Fruit fly (Drosophila melanogaster) whole organism, wandering third instar larva: ENCODE results near the gene kmr.

ENCODE experiments used
- Abd-B ChIP-seq: fragments of >200 bp; optimal IDR thresholded peaks from 2 replicates; lab custom pipeline; 2017; ENCODE audit warnings: missing biosample characterization, missing genetic modification characterization
- CG32264 ChIP-seq: fragments of 200-800 bp; sonication (Bioruptor generic); optimal IDR thresholded peaks from 2 replicates; lab custom pipeline; 2016; ENCODE audit warnings: missing biosample characterization, missing genetic modification characterization
- CG9705 ChIP-seq: fragments of 200-800 bp; sonication (Bioruptor generic); optimal IDR thresholded peaks from 2 replicates; lab custom pipeline; 2018; ENCODE audit warnings: missing biosample characterization, mild to moderate bottlenecking, missing genetic modification characterization
- CrebA ChIP-seq: fragments of 200-800 bp; sonication (Bioruptor generic); optimal IDR thresholded peaks from 2 replicates; lab custom pipeline; 2016; ENCODE audit warnings: missing biosample characterization, mild to moderate bottlenecking, missing genetic modification characterization, borderline replicate concordance
- Dfd ChIP-seq: fragments of >200 bp; optimal IDR thresholded peaks from 2 replicates; lab custom pipeline; 2017; ENCODE audit warnings: missing biosample characterization, missing genetic modification characterization
- Dif ChIP-seq: fragments of 200-275, 200-300 bp; sonication (Bioruptor generic); optimal IDR thresholded peaks from 2 replicates; lab custom pipeline; 2018; ENCODE audit warnings: missing biosample characterization, missing genetic modification characterization; ENCODE audit not compliant: partially characterized antibody
- GATAd ChIP-seq: sonication (Bioruptor generic); optimal IDR thresholded peaks from 2 replicates; lab custom pipeline; 2016; ENCODE audit warnings: missing biosample characterization, missing genetic modification characterization
- HLH106 ChIP-seq: fragments of 200-800 bp; optimal IDR thresholded peaks from 3 replicates; lab custom pipeline; 2019; ENCODE audit warnings: missing biosample characterization, mild to moderate bottlenecking, missing genetic modification characterization, moderate library complexity
- Hnf4 ChIP-seq: fragments of 200-800 bp; sonication (Bioruptor generic); optimal IDR thresholded peaks from 2 replicates; lab custom pipeline; 2016; ENCODE audit warnings: missing biosample characterization, mild to moderate bottlenecking, missing genetic modification characterization
- Hr78 ChIP-seq: fragments of >200 bp; optimal IDR thresholded peaks from 2 replicates; lab custom pipeline; 2017; ENCODE audit warnings: missing biosample characterization, missing genetic modification characterization
- Hr83 ChIP-seq: fragments of 200-300 bp; sonication (Bioruptor generic); optimal IDR thresholded peaks from 2 replicates; lab custom pipeline; 2016; ENCODE audit warnings: missing biosample characterization, mild to moderate bottlenecking, missing genetic modification characterization, moderate library complexity; ENCODE audit not compliant: poor library complexity, severe bottlenecking
- Jra ChIP-seq: sonication (Bioruptor generic); optimal IDR thresholded peaks from 2 replicates; lab custom pipeline; 2016; ENCODE audit warnings: missing biosample characterization, missing genetic modification characterization
- Mio ChIP-seq: sonication (Bioruptor generic); optimal IDR thresholded peaks from 2 replicates; lab custom pipeline; 2016; ENCODE audit warnings: missing biosample characterization, missing genetic modification characterization
- Myc ChIP-seq: fragments of >200 bp; optimal IDR thresholded peaks from 2 replicates; lab custom pipeline; 2017
- N ChIP-seq: fragments of >200 bp; optimal IDR thresholded peaks from 2 replicates; lab custom pipeline; 2018; ENCODE audit warnings: missing biosample characterization, missing external identifiers, missing genetic modification characterization
- OdsH ChIP-seq: fragments of 200-800 bp; sonication (Bioruptor generic); optimal IDR thresholded peaks from 2 replicates; lab custom pipeline; 2016; ENCODE audit warnings: missing biosample characterization, mild to moderate bottlenecking, missing genetic modification characterization
- Rel ChIP-seq, 2 experiments: fragments of 200-800 bp; sonication (Bioruptor generic) in 1 of 2; optimal IDR thresholded peaks; 2 replicates in 1 of 2; 3 replicates in 1 of 2; lab custom pipeline; 2016 to 2019; ENCODE audit warnings: mild to moderate bottlenecking in 2 of 2, missing biosample characterization in 2 of 2, missing genetic modification characterization in 2 of 2, moderate library complexity in 1 of 2
- Sp1 ChIP-seq: fragments of 200-800 bp; sonication (Bioruptor generic); optimal IDR thresholded peaks from 3 replicates; lab custom pipeline; 2019; ENCODE audit warnings: missing biosample characterization, mild to moderate bottlenecking, missing genetic modification characterization, moderate library complexity
- Vsx2 ChIP-seq: fragments of 200-300, 225-300 bp; sonication (Bioruptor generic); optimal IDR thresholded peaks from 2 replicates; lab custom pipeline; 2018; ENCODE audit warnings: missing biosample characterization, missing genetic modification characterization; ENCODE audit not compliant: partially characterized antibody
- br ChIP-seq: fragments of 200-800 bp; sonication (Bioruptor generic); optimal IDR thresholded peaks from 2 replicates; lab custom pipeline; 2016; ENCODE audit warnings: missing biosample characterization, missing genetic modification characterization
- brk ChIP-seq: fragments of 200-800 bp; sonication (Bioruptor generic); optimal IDR thresholded peaks from 2 replicates; lab custom pipeline; 2016; ENCODE audit warnings: missing biosample characterization, mild to moderate bottlenecking, missing genetic modification characterization
- dl ChIP-seq, 2 experiments: fragments of 175-275, 200-275 bp in 1 of 2; fragments of 200-275 bp in 1 of 2; sonication (Bioruptor generic); optimal IDR thresholded peaks; lab custom pipeline; 2018; ENCODE audit warnings: mild to moderate bottlenecking in 2 of 2, missing biosample characterization in 2 of 2, missing genetic modification characterization in 2 of 2, moderate library complexity in 2 of 2; ENCODE audit not compliant: partially characterized antibody in 2 of 2, insufficient read depth in 1 of 2
- dmrt93B ChIP-seq: fragments of 200-800 bp; sonication (Bioruptor generic); optimal IDR thresholded peaks from 2 replicates; lab custom pipeline; 2018; ENCODE audit warnings: missing biosample characterization, mild to moderate bottlenecking, missing genetic modification characterization
- dsf ChIP-seq: sonication (Bioruptor generic); optimal IDR thresholded peaks from 2 replicates; lab custom pipeline; 2016; ENCODE audit warnings: missing biosample characterization, missing genetic modification characterization, borderline replicate concordance
- ey ChIP-seq: fragments of 200-800 bp; sonication (Bioruptor generic); optimal IDR thresholded peaks from 2 replicates; lab custom pipeline; 2016; ENCODE audit warnings: missing biosample characterization, missing genetic modification characterization
- foxo ChIP-seq, 2 experiments: fragments of 200-800 bp; sonication (Bioruptor generic); optimal IDR thresholded peaks; 2 replicates in 1 of 2; 3 replicates in 1 of 2; lab custom pipeline; 2016 to 2017; ENCODE audit warnings: missing biosample characterization in 2 of 2, missing genetic modification characterization in 2 of 2
- fru ChIP-seq: fragments of 200-800 bp; sonication (Bioruptor generic); optimal IDR thresholded peaks from 3 replicates; lab custom pipeline; 2016; ENCODE audit warnings: missing biosample characterization, mild to moderate bottlenecking, missing genetic modification characterization
- h ChIP-seq: fragments of 200-800 bp; sonication (Bioruptor generic); optimal IDR thresholded peaks from 3 replicates; lab custom pipeline; 2016; ENCODE audit warnings: missing biosample characterization, mild to moderate bottlenecking, missing genetic modification characterization
- jim ChIP-seq: fragments of 175-275, 200-325 bp; sonication (Bioruptor generic); optimal IDR thresholded peaks from 2 replicates; lab custom pipeline; 2016; ENCODE audit warnings: missing biosample characterization, mild to moderate bottlenecking, missing genetic modification characterization
- lola ChIP-seq: fragments of >200 bp; optimal IDR thresholded peaks from 2 replicates; lab custom pipeline; 2017; ENCODE audit warnings: missing biosample characterization, missing genetic modification characterization
- pan ChIP-seq: fragments of >200 bp; optimal IDR thresholded peaks from 2 replicates; lab custom pipeline; 2017
- psq ChIP-seq: fragments of 200-800 bp; sonication (Bioruptor generic); optimal IDR thresholded peaks from 3 replicates; lab custom pipeline; 2017; ENCODE audit warnings: missing biosample characterization, mild to moderate bottlenecking, missing genetic modification characterization, moderate library complexity
- rgr ChIP-seq: fragments of 200-800 bp; sonication (Bioruptor generic); optimal IDR thresholded peaks from 3 replicates; lab custom pipeline; 2016; ENCODE audit warnings: missing biosample characterization, mild to moderate bottlenecking, missing genetic modification characterization
- sage ChIP-seq: fragments of 200-800 bp; sonication (Bioruptor generic); optimal IDR thresholded peaks from 2 replicates; lab custom pipeline; 2016; ENCODE audit warnings: missing biosample characterization, mild to moderate bottlenecking, missing genetic modification characterization
- sv ChIP-seq: fragments of 200-800 bp; sonication (Bioruptor generic); optimal IDR thresholded peaks from 3 replicates; lab custom pipeline; 2016; ENCODE audit warnings: missing biosample characterization, missing genetic modification characterization
- tai ChIP-seq: sonication (Bioruptor generic); optimal IDR thresholded peaks from 2 replicates; lab custom pipeline; 2016; ENCODE audit warnings: missing biosample characterization, missing genetic modification characterization
- usp ChIP-seq: fragments of >200 bp; optimal IDR thresholded peaks from 2 replicates; lab custom pipeline; 2017; ENCODE audit warnings: missing biosample characterization, missing genetic modification characterization
- woc ChIP-seq: sonication (Bioruptor generic); optimal IDR thresholded peaks from 2 replicates; lab custom pipeline; 2016; ENCODE audit warnings: missing biosample characterization, mild to moderate bottlenecking, missing genetic modification characterization

The kmr gene

DNA sequence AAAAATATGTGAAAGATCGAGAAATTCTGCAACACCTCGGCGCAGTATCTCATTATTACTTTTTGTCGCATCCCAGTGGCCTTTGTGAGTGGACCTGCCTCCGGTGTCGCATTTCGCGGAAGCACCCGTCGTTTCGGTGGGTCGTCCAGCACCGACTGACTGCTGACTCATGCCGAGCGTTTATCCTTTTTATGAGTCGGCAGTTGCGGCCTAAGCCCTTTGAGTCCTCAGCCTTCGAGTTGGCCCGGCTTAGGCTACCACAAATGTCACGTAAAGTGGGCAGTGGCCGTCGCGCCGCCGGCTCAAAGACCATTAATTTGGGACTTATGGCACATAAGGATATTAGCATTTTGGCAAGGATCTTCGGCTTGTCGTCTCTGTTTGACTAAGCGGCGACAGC, 96.7 kb downstream of the kmr start:
- no peak for TF ChIP-seq usp (GFP tag; lab: Kevin White, UChicago)
- no peak for TF ChIP-seq Dfd (GFP tag; lab: Kevin White, UChicago)
- TF ChIP-seq OdsH (GFP tag; lab: Kevin White, UChicago) = no peak
- TF ChIP-seq, all 38 proteins: peak for 0

DNA sequence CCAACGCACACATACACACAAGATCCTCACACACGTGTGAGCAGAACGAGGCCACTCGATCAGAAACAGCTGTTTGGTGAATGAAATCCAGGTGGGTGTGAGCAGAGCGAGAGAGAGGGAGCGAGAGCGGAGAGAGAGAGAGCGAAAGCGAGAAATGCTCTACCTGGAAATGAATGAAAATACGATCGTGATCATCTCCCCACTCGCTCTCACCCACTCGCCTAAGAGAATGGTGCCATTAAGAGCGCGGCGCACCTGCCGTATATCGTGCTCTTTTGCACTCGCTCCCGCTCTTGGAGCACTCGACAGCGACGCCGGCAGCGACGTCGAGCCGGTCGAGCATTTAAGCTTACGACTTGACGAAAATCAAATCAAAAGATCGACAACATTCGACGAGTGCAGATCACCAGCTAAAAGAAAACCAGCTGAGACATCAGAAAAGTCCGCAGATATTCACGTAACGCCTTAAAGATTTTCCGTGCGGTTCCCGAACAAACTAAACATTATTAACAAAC, 97.8 kb downstream of the kmr start, which contains the start of the genes tal-1A, tal-2A, tal-3A and tal-AA:
tal-1A (plus strand) TSS at position 374 of the 515 bp plus-strand sequence.
tal-2A (plus strand) TSS at position 374 of the 515 bp plus-strand sequence.
tal-3A (plus strand) TSS at position 374 of the 515 bp plus-strand sequence.
tal-AA (plus strand) TSS at position 374 of the 515 bp plus-strand sequence.
- TF ChIP-seq CG9705 (GFP tag; lab: Kevin White, UChicago) (no peak), dmrt93B (no peak), psq (GFP tag; lab: Kevin White, UChicago) (peak; percentile 8), Abd-B (GFP tag; lab: Kevin White, UChicago) (no peak), fru (GFP tag; lab: Kevin White, UChicago) (peak; percentile 56), dsf (GFP tag; lab: Kevin White, UChicago) (no peak), Mio (GFP tag; lab: Kevin White, UChicago) (no peak), Dif (GFP tag; lab: Kevin White, UChicago) (peak; percentile 99), Jra (GFP tag; lab: Kevin White, UChicago) (peak; percentile 55), CrebA (GFP tag; lab: Kevin White, UChicago) (peak; percentile 65), Vsx2 (GFP tag; lab: Kevin White, UChicago) (peak; percentile 92), Hnf4 (peak; percentile 35), lola (no peak), CG32264 (GFP tag; lab: Kevin White, UChicago) (no peak), HLH106 (tag; lab: Kevin White, UChicago) (no peak), pan (lab: Kevin White, UChicago) (no peak), Dfd (GFP tag; lab: Kevin White, UChicago) (no peak), jim (GFP tag; lab: Kevin White, UChicago) (no peak), GATAd (GFP tag; lab: Kevin White, UChicago) (no peak), Hr78 (GFP tag; lab: Kevin White, UChicago) (no peak), N (GFP tag; lab: Kevin White, UChicago) (no peak), Sp1 (GFP tag; lab: Kevin White, UChicago) (peak; percentile 27), h (GFP tag; lab: Kevin White, UChicago) (peak; percentile 70), woc (GFP tag; lab: Kevin White, UChicago) (no peak), OdsH (GFP tag; lab: Kevin White, UChicago) (peak; percentile 48), usp (GFP tag; lab: Kevin White, UChicago) (no peak), Myc (lab: Kevin White, UChicago) (no peak), sv (GFP tag; lab: Kevin White, UChicago) (no peak), brk (peak; percentile 54), foxo (GFP tag; optimal IDR thresholded peaks at IDR 0.05; lab: Kevin White, UChicago) (peak; percentile 26 to 37), Hr83 (GFP tag; lab: Kevin White, UChicago) (no peak), tai (GFP tag; lab: Kevin White, UChicago) (no peak), dl (GFP tag; optimal IDR thresholded peaks at IDR 0.05; lab: Kevin White, UChicago; ENCODE audit: insufficient read depth in 1 of 2, partially characterized antibody in 2 of 2) (peak; percentile 92 to 96), sage (GFP tag; lab: Kevin White, UChicago) (peak; percentile 66), br (GFP tag; lab: Kevin White, UChicago) (peak; percentile 8), Rel (GFP tag; optimal IDR thresholded peaks at IDR 0.05; lab: Kevin White, UChicago) (peak; percentile 2), Rel (tag; optimal IDR thresholded peaks at IDR 0.05; lab: Kevin White, UChicago) (peak; percentile 25), rgr (GFP tag; lab: Kevin White, UChicago) (peak; percentile 47), ey (GFP tag; lab: Kevin White, UChicago) (no peak)
- TF ChIP-seq, all 38 proteins: peak for 17
